Fruit fly (Drosophila melanogaster): ENCODE measurements around the gene glec.

glec gene

DNA sequence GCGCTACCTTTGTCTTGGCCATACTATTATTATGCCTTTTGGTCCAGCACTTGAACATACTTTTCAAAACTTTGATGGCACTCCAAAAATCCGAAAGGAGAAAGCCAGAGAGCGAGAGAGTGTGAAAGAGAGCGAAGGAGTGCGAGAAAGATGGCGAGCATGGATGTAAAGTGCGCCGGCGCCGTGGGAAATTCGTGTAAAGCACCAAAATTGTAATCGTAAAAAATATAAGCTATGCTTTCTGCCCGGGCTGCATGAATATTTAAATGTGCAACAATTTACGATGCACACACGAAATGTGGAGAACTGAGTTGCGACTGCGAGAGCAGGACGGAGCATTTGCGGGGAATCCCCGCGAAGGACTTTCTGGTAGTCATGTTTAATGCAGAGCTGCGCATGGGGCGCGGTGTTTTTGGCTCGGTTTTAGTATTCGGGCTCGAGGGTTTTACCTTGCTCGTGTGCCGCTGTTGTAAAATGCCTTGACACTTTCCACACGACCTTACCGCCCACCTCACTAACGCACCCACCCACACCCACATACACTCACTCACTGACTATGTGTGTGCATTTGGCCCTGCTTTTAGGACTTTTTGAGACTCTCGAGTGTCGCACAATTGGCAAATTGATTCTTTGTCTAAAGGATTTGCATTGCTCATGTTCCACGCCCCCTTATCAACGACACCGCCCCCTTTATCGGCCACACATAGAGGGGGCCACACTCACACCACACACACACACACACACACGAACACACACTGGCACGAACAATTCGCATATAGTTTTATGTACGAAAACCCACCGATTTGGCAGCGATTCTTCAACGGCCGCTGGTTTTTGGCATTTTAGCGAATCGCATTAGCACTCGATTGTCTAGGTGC, 34.1 kb downstream of the glec start (continued):
- TF ChIP-seq CG7928 (GFP tag; optimal IDR thresholded peaks at IDR 0.05) (no peak), trem (tag; optimal IDR thresholded peaks at IDR 0.05) (no peak), Sox102F (GFP tag; optimal IDR thresholded peaks at IDR 0.05) (no peak), CG11504 (tag; optimal IDR thresholded peaks at IDR 0.05) (no peak), slp2 (GFP tag; optimal IDR thresholded peaks at IDR 0.05) (no peak), CG13123 (GFP tag; optimal IDR thresholded peaks at IDR 0.05) (no peak), kni (GFP tag; optimal IDR thresholded peaks at IDR 0.05) (no peak), CG6175 (GFP tag; IDR thresholded peaks at IDR 0.05) (no peak), Ptx1 (GFP tag; IDR thresholded peaks at IDR 0.05) (no peak), ro (GFP tag; IDR thresholded peaks at IDR 0.05) (no peak), CG15514 (GFP tag; optimal IDR thresholded peaks at IDR 0.05) (no peak), chif (GFP tag; optimal IDR thresholded peaks at IDR 0.05) (no peak), CG10979 (tag; optimal IDR thresholded peaks at IDR 0.05) (peak; percentile 37), toy (GFP tag; IDR thresholded peaks at IDR 0.05) (0 out of 2 replicates have a peak, but pooled peaks have one; percentile 27), CG5180 (GFP tag; optimal IDR thresholded peaks at IDR 0.05) (no peak), CG34422 (GFP tag; IDR thresholded peaks at IDR 0.05) (no peak), CG30431 (GFP tag; optimal IDR thresholded peaks at IDR 0.05) (no peak), tin (GFP tag; optimal IDR thresholded peaks at IDR 0.05) (no peak), CG31388 (GFP tag; optimal IDR thresholded peaks at IDR 0.05) (no peak), bowl (GFP tag; IDR thresholded peaks at IDR 0.05) (no peak), HmgZ (tag; optimal IDR thresholded peaks at IDR 0.05) (no peak), CG11456 (GFP tag; IDR thresholded peaks at IDR 0.05) (no peak), Hr51 (GFP tag; optimal IDR thresholded peaks at IDR 0.05) (no peak), H2.0 (GFP tag; IDR thresholded peaks at IDR 0.05) (no peak), Dref (GFP tag; IDR thresholded peaks at IDR 0.05) (no peak), hb (GFP tag; IDR thresholded peaks at IDR 0.05; ENCODE audit: partially characterized antibody) (no peak), CG3995 (GFP tag; optimal IDR thresholded peaks at IDR 0.05) (no peak), Dll (GFP tag; IDR thresholded peaks at IDR 0.05; ENCODE audit: partially characterized antibody) (0 out of 4 replicates have a peak, but pooled peaks have one; percentile 33), ac (GFP tag; optimal IDR thresholded peaks at IDR 0.05) (no peak), CG18011 (GFP tag; optimal IDR thresholded peaks at IDR 0.05) (no peak), Lhr (GFP tag; optimal IDR thresholded peaks at IDR 0.05) (no peak), trh (GFP tag; optimal IDR thresholded peaks at IDR 0.05) (no peak), danr (GFP tag; IDR thresholded peaks at IDR 0.05) (no peak), YL-1 (GFP tag; optimal IDR thresholded peaks at IDR 0.05) (peak; percentile 35), CG14710 (tag; optimal IDR thresholded peaks at IDR 0.05) (no peak), Meics (GFP tag; optimal IDR thresholded peaks at IDR 0.05) (no peak), CG18619 (GFP tag; optimal IDR thresholded peaks at IDR 0.05) (no peak), CG10366 (GFP tag; IDR thresholded peaks at IDR 0.05) (no peak), Trl (optimal IDR thresholded peaks at IDR 0.05) (peak; percentile 39 to 49), Trl (GFP tag; optimal IDR thresholded peaks at IDR 0.05) (no peak), sr (GFP tag; IDR thresholded peaks at IDR 0.05) (peak; percentile 32; the same call in 1 of the 3 replicates), Doc3 (GFP tag; IDR thresholded peaks at IDR 0.05; ENCODE audit: partially characterized antibody) (no peak), Taf1 (GFP tag; IDR thresholded peaks at IDR 0.05) (no peak), Sin3A (optimal IDR thresholded peaks at IDR 0.05) (no peak), CTCF (GFP tag; optimal IDR thresholded peaks at IDR 0.05) (peak; percentile 92), CG17912 (GFP tag; optimal IDR thresholded peaks at IDR 0.05) (no peak), CG8089 (GFP tag; optimal IDR thresholded peaks at IDR 0.05) (no peak), CG7963 (GFP tag; IDR thresholded peaks at IDR 0.05; ENCODE audit: partially characterized antibody) (no peak), lmd (GFP tag; IDR thresholded peaks at IDR 0.05) (no peak), dm (GFP tag; optimal IDR thresholded peaks at IDR 0.05) (no peak), mirr (GFP tag; optimal IDR thresholded peaks at IDR 0.05) (peak; percentile 15)
